Worm (Caenorhabditis elegans): Measurements from ENCODE around the gene set-21.

DNA sequence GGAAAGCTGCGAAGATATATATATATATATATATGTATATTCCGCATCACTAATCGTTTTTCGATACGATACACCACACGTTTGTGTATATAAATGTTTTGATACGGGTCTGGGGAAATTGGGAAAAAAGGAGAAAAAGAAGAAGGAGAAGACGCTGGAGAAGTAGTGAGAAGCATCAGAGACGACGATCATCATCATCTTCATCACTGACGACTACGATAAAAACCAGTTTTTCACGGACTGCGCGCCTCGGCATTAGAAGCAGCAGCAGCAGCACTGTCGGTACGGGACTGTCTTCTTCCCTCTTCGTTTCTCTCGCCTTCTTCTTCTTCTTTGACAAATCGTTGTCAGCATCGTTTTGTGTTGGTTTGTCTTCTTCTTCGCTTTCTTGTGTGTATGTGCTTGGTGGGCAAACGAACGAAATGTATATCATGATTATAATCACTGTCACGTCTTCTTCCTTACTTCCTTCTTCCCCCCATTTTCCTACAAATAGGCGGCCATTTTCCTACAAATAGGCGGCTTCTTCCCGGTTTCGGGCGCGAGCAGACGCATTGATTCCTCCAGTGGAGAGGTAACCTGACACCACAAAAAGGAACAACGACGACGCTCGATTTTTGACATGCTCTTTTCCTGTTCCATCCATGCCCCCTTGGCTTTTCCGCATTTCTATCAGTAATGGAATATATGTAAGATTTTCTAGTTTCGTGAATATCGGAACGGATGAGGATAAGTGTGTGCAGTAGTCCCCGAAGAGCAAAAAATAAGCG, 5.6 kb downstream of the set-21 start:
- TF ChIP-seq him-1 (tag; optimal IDR thresholded peaks at IDR 0.05) (no peak), dao-5 (tag; optimal IDR thresholded peaks at IDR 0.05) (no peak), W03F9.2 (tag; optimal IDR thresholded peaks at IDR 0.05) (no peak)

Data from whole organism, L4/young adult.